Worm (Caenorhabditis elegans) whole organism, L1 larva: ENCODE data around the gene ZK632.14.

ENCODE experiments used
- C04F5.9 ChIP-seq: sonication (generic microtip); optimal IDR thresholded peaks from 2 replicates; lab custom pipeline; 2016; ENCODE audit warnings: missing genetic modification characterization, missing compliant biosample characterization
- C16A3.4 ChIP-seq: fragments of 150-350 bp; optimal IDR thresholded peaks from 2 replicates; lab custom pipeline; 2014; ENCODE audit warnings: missing biosample characterization, missing genetic modification characterization
- F16B12.6 ChIP-seq: fragments of 150-350 bp; optimal IDR thresholded peaks from 2 replicates; lab custom pipeline; 2014; ENCODE audit warnings: missing biosample characterization, missing genetic modification characterization
- Y116A8C.19 ChIP-seq: sonication (generic microtip); optimal IDR thresholded peaks from 2 replicates; lab custom pipeline; 2016; ENCODE audit warnings: missing compliant biosample characterization, missing genetic modification characterization, borderline replicate concordance
- blmp-1 ChIP-seq: fragments of 150-350 bp; optimal IDR thresholded peaks from 2 replicates; lab custom pipeline; 2014; ENCODE audit warnings: missing biosample characterization, missing genetic modification characterization
- ceh-8 ChIP-seq: fragments of 200-800 bp; sonication (Bioruptor generic); optimal IDR thresholded peaks from 2 replicates; lab custom pipeline; 2018; ENCODE audit warnings: mild to moderate bottlenecking, missing genetic modification characterization, moderate library complexity, missing compliant biosample characterization
- ceh-82 ChIP-seq, 3 experiments: fragments of 150-350 bp in 1 of 3; sonication (generic microtip) in 2 of 3; optimal IDR thresholded peaks; 2 replicates each; lab custom pipeline; 2014 to 2017; ENCODE audit warnings: missing biosample characterization in 3 of 3, missing genetic modification characterization in 3 of 3
- dpl-1 ChIP-seq, 3 experiments: fragments of 150-350 bp in 2 of 3; sonication (generic microtip) in 1 of 3; optimal IDR thresholded peaks; 2 replicates each; lab custom pipeline; 2014 to 2017; ENCODE audit warnings: missing biosample characterization in 3 of 3, missing genetic modification characterization in 3 of 3, missing genetic modification reagents in 3 of 3
- efl-1 ChIP-seq, 4 experiments: fragments of 150-350 bp; optimal IDR thresholded peaks in 3 of 4; peaks in 1 of 4; 1 replicate in 1 of 4; 2 replicates in 3 of 4; lab custom pipeline; 2014; ENCODE audit warnings: missing biosample characterization in 2 of 4, missing genetic modification characterization in 2 of 4, missing genetic modification reagents in 2 of 4
- efl-3 ChIP-seq: fragments of 200-800 bp; sonication (Bioruptor generic); optimal IDR thresholded peaks from 2 replicates; lab custom pipeline; 2018; ENCODE audit warnings: mild to moderate bottlenecking, missing genetic modification characterization, missing compliant biosample characterization
- elt-3 ChIP-seq, 6 experiments: fragments of 150-350 bp in 1 of 6; sonication (generic microtip); optimal IDR thresholded peaks; 2 replicates each; lab custom pipeline; 2017 to 2018; ENCODE audit warnings: missing biosample characterization in 6 of 6, missing genetic modification characterization in 6 of 6, inconsistent platforms in 1 of 6
- ets-5 ChIP-seq: fragments of 200-800 bp; sonication (Bioruptor generic); IDR thresholded peaks from 2 replicates; pipeline ENCODE4 v1.3.6; 2022; ENCODE audit warnings: missing genetic modification characterization, missing compliant biosample characterization
- fkh-8 ChIP-seq: sonication (generic microtip); optimal IDR thresholded peaks from 2 replicates; lab custom pipeline; 2016; ENCODE audit warnings: mild to moderate bottlenecking, missing genetic modification characterization, missing compliant biosample characterization
- grh-1 ChIP-seq: fragments of 200-800 bp; sonication (Bioruptor generic); IDR thresholded peaks from 2 replicates; pipeline ENCODE4 v1.3.6; 2022; ENCODE audit warnings: missing genetic modification reagents, missing genetic modification characterization, missing compliant biosample characterization
- hlh-4 ChIP-seq: sonication (generic microtip); optimal IDR thresholded peaks from 2 replicates; lab custom pipeline; 2016; ENCODE audit warnings: mild to moderate bottlenecking, missing genetic modification characterization, missing compliant biosample characterization
- hpl-2 ChIP-seq: fragments of 150-350 bp; optimal IDR thresholded peaks from 2 replicates; lab custom pipeline; 2014; ENCODE audit warnings: missing biosample characterization, missing genetic modification reagents, missing genetic modification characterization
- irx-1 ChIP-seq: sonication (generic microtip); optimal IDR thresholded peaks from 2 replicates; lab custom pipeline; 2016; ENCODE audit warnings: missing genetic modification characterization, missing compliant biosample characterization
- isw-1 ChIP-seq: fragments of 200-800 bp; sonication (Bioruptor generic); IDR thresholded peaks from 2 replicates; pipeline ENCODE4 v1.3.6; 2022; ENCODE audit warnings: missing genetic modification characterization, missing compliant biosample characterization
- lin-13 ChIP-seq: fragments of 150-350 bp; optimal IDR thresholded peaks from 2 replicates; lab custom pipeline; 2014; ENCODE audit warnings: missing biosample characterization, missing genetic modification reagents, missing genetic modification characterization
- lin-14 ChIP-seq: fragments of 200-800 bp; sonication (Bioruptor generic); optimal IDR thresholded peaks from 2 replicates; lab custom pipeline; 2018; ENCODE audit warnings: mild to moderate bottlenecking, missing genetic modification characterization, moderate library complexity, missing compliant biosample characterization
- lin-15B ChIP-seq: fragments of 150-350 bp; sonication (generic microtip); optimal IDR thresholded peaks from 3 replicates; lab custom pipeline; 2014; ENCODE audit warnings: missing biosample characterization, missing genetic modification characterization
- lin-35 ChIP-seq, 2 experiments: fragments of 150-350 bp; optimal IDR thresholded peaks; 2 replicates each; lab custom pipeline; 2014; ENCODE audit warnings: missing biosample characterization in 2 of 2, missing genetic modification characterization in 2 of 2, missing genetic modification reagents in 2 of 2
- lir-3 ChIP-seq: sonication (generic microtip); optimal IDR thresholded peaks from 2 replicates; lab custom pipeline; 2016; ENCODE audit warnings: mild to moderate bottlenecking, missing genetic modification characterization, moderate library complexity, missing compliant biosample characterization; ENCODE audit not compliant: poor library complexity
- lsy-2 ChIP-seq, 2 experiments: fragments of 150-350 bp; optimal IDR thresholded peaks; 2 replicates each; lab custom pipeline; 2014; ENCODE audit warnings: missing biosample characterization in 2 of 2, missing genetic modification characterization in 2 of 2
- mdl-1 ChIP-seq, 2 experiments: fragments of 150-350 bp; optimal IDR thresholded peaks; 2 replicates each; lab custom pipeline; 2014 to 2017; ENCODE audit warnings: missing biosample characterization in 2 of 2, missing genetic modification characterization in 2 of 2, inconsistent platforms in 1 of 2
- mep-1 ChIP-seq: fragments of 150-350 bp; optimal IDR thresholded peaks from 2 replicates; lab custom pipeline; 2014; ENCODE audit warnings: missing biosample characterization, missing genetic modification characterization
- nhr-11 ChIP-seq: fragments of 150-350 bp; optimal IDR thresholded peaks from 2 replicates; lab custom pipeline; 2014; ENCODE audit warnings: missing biosample characterization, missing genetic modification characterization
- nhr-19 ChIP-seq: fragments of 200-800 bp; sonication (Bioruptor generic); conservative IDR thresholded peaks from 2 replicates; pipeline ENCODE4 v1.3.6; 2022; ENCODE audit warnings: missing genetic modification characterization, missing compliant biosample characterization
- nhr-47 ChIP-seq: sonication (generic microtip); optimal IDR thresholded peaks from 2 replicates; lab custom pipeline; 2016; ENCODE audit warnings: mild to moderate bottlenecking, missing genetic modification characterization, moderate library complexity, missing compliant biosample characterization
- nhr-71 ChIP-seq: sonication (generic microtip); optimal IDR thresholded peaks from 2 replicates; lab custom pipeline; 2016; ENCODE audit warnings: mild to moderate bottlenecking, missing genetic modification characterization, moderate library complexity, missing compliant biosample characterization
- nhr-77 ChIP-seq: fragments of 150-350 bp; optimal IDR thresholded peaks from 2 replicates; lab custom pipeline; 2014; ENCODE audit warnings: missing biosample characterization, missing genetic modification characterization
- nhr-84 ChIP-seq: sonication (generic microtip); optimal IDR thresholded peaks from 2 replicates; lab custom pipeline; 2017; ENCODE audit warnings: missing biosample characterization, missing genetic modification characterization
- nhr-85 ChIP-seq: sonication (generic microtip); peaks from one replicate; lab custom pipeline; 2016; ENCODE audit warnings: missing genetic modification characterization, inconsistent platforms, missing compliant biosample characterization
- rnt-1 ChIP-seq: sonication (generic microtip); optimal IDR thresholded peaks from 2 replicates; lab custom pipeline; 2016; ENCODE audit warnings: mild to moderate bottlenecking, missing genetic modification characterization, moderate library complexity, missing compliant biosample characterization
- skn-1 ChIP-seq: fragments of 150-350 bp; optimal IDR thresholded peaks from 2 replicates; lab custom pipeline; 2014; ENCODE audit warnings: missing biosample characterization, missing genetic modification characterization
- snu-23 ChIP-seq: sonication (generic microtip); optimal IDR thresholded peaks from 2 replicates; lab custom pipeline; 2016; ENCODE audit warnings: missing genetic modification characterization, missing compliant biosample characterization
- swsn-7 ChIP-seq: sonication (generic microtip); optimal IDR thresholded peaks from 2 replicates; lab custom pipeline; 2016; ENCODE audit warnings: missing genetic modification characterization, missing compliant biosample characterization
- tbx-2 ChIP-seq: sonication (generic microtip); optimal IDR thresholded peaks from 2 replicates; lab custom pipeline; 2016; ENCODE audit warnings: missing genetic modification characterization, missing compliant biosample characterization
- unc-130 ChIP-seq: fragments of 150-350 bp; optimal IDR thresholded peaks from 2 replicates; lab custom pipeline; 2017; ENCODE audit warnings: missing biosample characterization, missing genetic modification characterization, inconsistent platforms
- unc-98 ChIP-seq: fragments of 200-800 bp; sonication (Bioruptor generic); IDR thresholded peaks from 2 replicates; pipeline ENCODE4 v1.3.6; 2022; ENCODE audit warnings: missing genetic modification characterization, missing compliant biosample characterization
- ztf-4 ChIP-seq: fragments of 150-350 bp; optimal IDR thresholded peaks from 2 replicates; lab custom pipeline; 2014; ENCODE audit warnings: missing biosample characterization, missing genetic modification characterization

Gene ZK632.14

ce11 chrIII:9826005-9826404 lies 12.8 kb downstream of the ZK632.14 start (continued):
- TF ChIP-seq ztf-4 (tag; lab: Kevin White, UChicago) (peak; percentile 18), irx-1 (peak; percentile 28), efl-3 (GFP tag; lab: Kevin White, UChicago) (no peak)

- TF ChIP-seq nhr-71 (tag; lab: Kevin White, UChicago) (peak; percentile 47), F16B12.6 (peak; percentile 87), mep-1 (tag; lab: Kevin White, UChicago) (peak; percentile 81), rnt-1 (tag; lab: Kevin White, UChicago) (peak; percentile 55), ets-5 (GFP tag; lab: Robert Waterston, UW) (no peak), mdl-1 (tag; optimal IDR thresholded peaks at IDR 0.05; lab: Kevin White, UChicago) (peak in 1 of 2 experiments; percentile 47), ceh-82 (tag; optimal IDR thresholded peaks at IDR 0.05; lab: Kevin White, UChicago) (peak in 1 of 3 experiments; percentile 51), isw-1 (peak; percentile 16; the same call in 1 of the 2 replicates), lsy-2 (tag; optimal IDR thresholded peaks at IDR 0.05; lab: Kevin White, UChicago) (peak; percentile 97 to 99), lir-3 (no peak), nhr-11 (no peak), dpl-1 (GFP tag; optimal IDR thresholded peaks at IDR 0.05; lab: Kevin White, UChicago) (peak; percentile 26 to 76 (median 44)), nhr-77 (peak; percentile 2), efl-1 (optimal IDR thresholded peaks at IDR 0.05; lab: Kevin White, UChicago) (peak; percentile 47 to 48), efl-1 (GFP tag; optimal IDR thresholded peaks at IDR 0.05 in 1 of 2; lab: Kevin White, UChicago) (peak in 1 of 2 experiments; percentile 59), elt-3 (tag; optimal IDR thresholded peaks at IDR 0.05; lab: Kevin White, UChicago) (peak in 1 of 6 experiments; percentile 29), lin-13 (GFP tag; lab: Kevin White, UChicago) (peak; percentile 47), lin-14 (GFP tag; lab: Kevin White, UChicago) (peak; percentile 46), nhr-47 (tag; lab: Kevin White, UChicago) (peak; percentile 46), fkh-8 (peak; percentile 15), nhr-84 (tag; lab: Kevin White, UChicago) (no peak), snu-23 (GFP tag; lab: Kevin White, UChicago) (peak; percentile 46), hlh-4 (tag; lab: Kevin White, UChicago) (no peak), lin-15B (peak; percentile 15), grh-1 (GFP tag; lab: Robert Waterston, UW) (no peak), blmp-1 (peak; percentile 70), tbx-2 (tag; lab: Kevin White, UChicago) (peak; percentile 10), nhr-19 (GFP tag; lab: Robert Waterston, UW) (peak; percentile 23; the same call in 1 of the 2 replicates), C16A3.4 (tag; lab: Kevin White, UChicago) (peak; percentile 55), nhr-85 (tag; lab: Kevin White, UChicago) (peak; percentile 53), ceh-8 (GFP tag; lab: Kevin White, UChicago) (no peak), C04F5.9 (tag; lab: Kevin White, UChicago) (peak; percentile 3), unc-130 (tag; lab: Kevin White, UChicago) (peak; percentile 42), skn-1 (tag; lab: Kevin White, UChicago) (peak; percentile 81), swsn-7 (tag; lab: Kevin White, UChicago) (peak; percentile 28), Y116A8C.19 (tag; lab: Kevin White, UChicago) (no peak), hpl-2 (no peak), lin-35 (GFP tag; optimal IDR thresholded peaks at IDR 0.05; lab: Kevin White, UChicago) (peak; percentile 61 to 70), unc-98 (GFP tag; lab: Robert Waterston, UW) (no peak)
Measured at ce11 chrIII:9827163-9827951, 14.1 kb downstream of the ZK632.14 start, which contains the start of the genes ZK632.10 and ZK632.11. TSS of gene ZK632.10 (minus strand) at chrIII:9827722. TSS of gene ZK632.11 (plus strand) at chrIII:9827915.
